Fruit fly (Drosophila melanogaster) whole organism, embryonic: Measurements from ENCODE around the gene CG43796.

Experiments
- Aef1 ChIP-seq: fragments of 200-800 bp; sonication (Bioruptor generic); IDR thresholded peaks from 3 replicates; pipeline ENCODE4 v1.3.6; 2022; ENCODE audit warnings: missing biosample characterization, missing genetic modification characterization
- CG10274 ChIP-seq: fragments of 200-800 bp; sonication (Bioruptor generic); optimal IDR thresholded peaks from 3 replicates; lab custom pipeline; 2017; ENCODE audit warnings: missing biosample characterization, mild to moderate bottlenecking, missing genetic modification characterization
- CG11093 ChIP-seq: fragments of 200-800 bp; sonication (Bioruptor generic); IDR thresholded peaks from 3 replicates; pipeline ENCODE4 v1.3.6; 2022; ENCODE audit warnings: missing biosample characterization, missing genetic modification characterization
- CG14050 ChIP-seq: fragments of 200-800 bp; sonication (Bioruptor generic); IDR thresholded peaks from 3 replicates; pipeline ENCODE4 v1.3.6; 2022; ENCODE audit warnings: missing biosample characterization, missing genetic modification characterization
- CG15011 ChIP-seq: fragments of 200-800 bp; sonication (Bioruptor generic); optimal IDR thresholded peaks from 3 replicates; lab custom pipeline; 2018; ENCODE audit warnings: missing biosample characterization, mild to moderate bottlenecking, missing genetic modification characterization
- CG15514 ChIP-seq: fragments of 200-800 bp; sonication (Bioruptor generic); optimal IDR thresholded peaks from 3 replicates; lab custom pipeline; 2017; ENCODE audit warnings: missing biosample characterization, missing genetic modification characterization, mild to moderate bottlenecking, moderate library complexity, missing genetic modification reagents
- CG1792 ChIP-seq: fragments of 200-800 bp; sonication (Bioruptor generic); optimal IDR thresholded peaks from 2 replicates; lab custom pipeline; 2016; ENCODE audit warnings: missing biosample characterization, missing genetic modification characterization
- CG2129 ChIP-seq: fragments of 200-800 bp; sonication (Bioruptor generic); IDR thresholded peaks from 2 replicates; pipeline ENCODE4 v1.3.6; 2022; ENCODE audit warnings: missing biosample characterization, missing genetic modification characterization; ENCODE audit not compliant: partially characterized antibody
- CG30403 ChIP-seq: fragments of 200-800 bp; sonication (Bioruptor generic); optimal IDR thresholded peaks from 3 replicates; lab custom pipeline; 2016; ENCODE audit warnings: missing biosample characterization, missing genetic modification characterization
- CG31365 ChIP-seq: fragments of 200-800 bp; sonication (Bioruptor generic); optimal IDR thresholded peaks from 2 replicates; lab custom pipeline; 2018; ENCODE audit warnings: missing biosample characterization, mild to moderate bottlenecking, missing genetic modification characterization
- CG32532 ChIP-seq: fragments of 200-800 bp; sonication (Bioruptor generic); IDR thresholded peaks from 2 replicates; pipeline ENCODE4 v1.3.6; 2022; ENCODE audit warnings: missing biosample characterization, missing genetic modification characterization
- CG34422 ChIP-seq: fragments of 200-800 bp; sonication (Bioruptor generic); IDR thresholded peaks from 3 replicates; pipeline ENCODE4 v1.3.6; 2022; ENCODE audit warnings: missing biosample characterization, missing genetic modification characterization
- CG43689 ChIP-seq: fragments of 200-800 bp; sonication (Bioruptor generic); IDR thresholded peaks from 2 replicates; pipeline ENCODE4 v1.3.6; 2022; ENCODE audit warnings: missing biosample characterization, missing genetic modification characterization
- CG6689 ChIP-seq: fragments of 200-800 bp; sonication (Bioruptor generic); IDR thresholded peaks from 2 replicates; pipeline ENCODE4 v1.3.6; 2022; ENCODE audit warnings: missing biosample characterization, missing genetic modification characterization
- CG6765 ChIP-seq: fragments of 200-800 bp; sonication (Bioruptor generic); optimal IDR thresholded peaks from 3 replicates; lab custom pipeline; 2017; ENCODE audit warnings: missing biosample characterization, mild to moderate bottlenecking, missing genetic modification characterization
- CG7271 ChIP-seq: fragments of 200-800 bp; sonication (Bioruptor generic); optimal IDR thresholded peaks from 2 replicates; lab custom pipeline; 2018; ENCODE audit warnings: missing biosample characterization, mild to moderate bottlenecking, missing genetic modification characterization, moderate library complexity
- CG7928 ChIP-seq: fragments of 200-800 bp; sonication (Bioruptor generic); optimal IDR thresholded peaks from 2 replicates; lab custom pipeline; 2017; ENCODE audit warnings: missing biosample characterization, mild to moderate bottlenecking, missing genetic modification characterization
- CG7987 ChIP-seq: fragments of 200-800 bp; sonication (Bioruptor generic); optimal IDR thresholded peaks from 2 replicates; lab custom pipeline; 2018; ENCODE audit warnings: missing biosample characterization, mild to moderate bottlenecking, missing genetic modification characterization, moderate library complexity
- CG8478 ChIP-seq: fragments of >200 bp; optimal IDR thresholded peaks from 2 replicates; lab custom pipeline; 2018
- D ChIP-seq, 2 experiments: fragments of 200-800 bp in 1 of 2; fragments of >200 bp in 1 of 2; sonication (Bioruptor generic) in 1 of 2; optimal IDR thresholded peaks; 2 replicates in 1 of 2; 3 replicates in 1 of 2; lab custom pipeline; 2017; ENCODE audit warnings: mild to moderate bottlenecking in 1 of 2, missing biosample characterization in 1 of 2, missing genetic modification characterization in 1 of 2, missing genetic modification reagents in 1 of 2
- D19B ChIP-seq: fragments of 200-800 bp; sonication (Bioruptor generic); optimal IDR thresholded peaks from 2 replicates; lab custom pipeline; 2017; ENCODE audit warnings: missing biosample characterization, mild to moderate bottlenecking, missing genetic modification characterization
- Dbx ChIP-seq: fragments of 200-800 bp; sonication (Bioruptor generic); IDR thresholded peaks from 3 replicates; pipeline ENCODE4 v1.3.6; 2022; ENCODE audit warnings: missing biosample characterization, missing genetic modification characterization
- Dll ChIP-seq: fragments of 200-800 bp; sonication (Bioruptor generic); IDR thresholded peaks from 4 replicates; pipeline ENCODE4 v1.3.6; 2022; ENCODE audit warnings: missing biosample characterization, missing genetic modification characterization; ENCODE audit not compliant: partially characterized antibody
- Ets97D ChIP-seq: fragments of 200-800 bp; sonication (Bioruptor generic); optimal IDR thresholded peaks from 3 replicates; lab custom pipeline; 2016; ENCODE audit warnings: missing biosample characterization, missing genetic modification characterization
- HLH4C ChIP-seq: fragments of 200-800 bp; sonication (Bioruptor generic); IDR thresholded peaks from 3 replicates; pipeline ENCODE4 v1.3.6; 2022; ENCODE audit warnings: missing biosample characterization, missing genetic modification characterization; ENCODE audit not compliant: partially characterized antibody
- HLH54F ChIP-seq: fragments of 200-800 bp; sonication (Bioruptor generic); optimal IDR thresholded peaks from 3 replicates; lab custom pipeline; 2016; ENCODE audit warnings: missing biosample characterization, missing genetic modification characterization
- Hmx ChIP-seq: fragments of 200-800 bp; sonication (Bioruptor generic); optimal IDR thresholded peaks from 2 replicates; lab custom pipeline; 2016; ENCODE audit warnings: missing biosample characterization, missing genetic modification characterization
- Jarid2 ChIP-seq: fragments of 200-800 bp; sonication (Bioruptor generic); optimal IDR thresholded peaks from 3 replicates; lab custom pipeline; 2017; ENCODE audit warnings: mild to moderate bottlenecking, missing biosample characterization, missing genetic modification reagents, missing genetic modification characterization
- MTF-1 ChIP-seq: fragments of 200-800 bp; sonication (Bioruptor generic); optimal IDR thresholded peaks from 2 replicates; lab custom pipeline; 2018; ENCODE audit warnings: missing biosample characterization, mild to moderate bottlenecking, missing genetic modification characterization, borderline replicate concordance
- Poxn ChIP-seq: fragments of 200-800 bp; sonication (Bioruptor generic); IDR thresholded peaks from 2 replicates; pipeline ENCODE4 v1.3.6; 2022; ENCODE audit warnings: missing biosample characterization, missing genetic modification characterization
- Sox102F ChIP-seq: fragments of 200-800 bp; sonication (Bioruptor generic); optimal IDR thresholded peaks from 2 replicates; lab custom pipeline; 2018; ENCODE audit warnings: missing biosample characterization, mild to moderate bottlenecking, missing genetic modification characterization, moderate library complexity
- Vsx1 ChIP-seq: fragments of 200-800 bp; sonication (Bioruptor generic); optimal IDR thresholded peaks from 2 replicates; lab custom pipeline; 2017; ENCODE audit warnings: missing biosample characterization, mild to moderate bottlenecking, missing genetic modification characterization, missing genetic modification reagents
- ara ChIP-seq: fragments of 200-800 bp; sonication (Bioruptor generic); IDR thresholded peaks from 2 replicates; pipeline ENCODE4 v1.3.6; 2022; ENCODE audit warnings: missing biosample characterization, missing genetic modification characterization
- chif ChIP-seq, 2 experiments: fragments of 200-800 bp; sonication (Bioruptor generic); optimal IDR thresholded peaks; 3 replicates each; lab custom pipeline; 2016; ENCODE audit warnings: missing biosample characterization in 2 of 2, missing genetic modification characterization in 2 of 2
- chm ChIP-seq: fragments of 200-800 bp; sonication (Bioruptor generic); IDR thresholded peaks from 2 replicates; pipeline ENCODE4 v1.3.6; 2022; ENCODE audit warnings: missing biosample characterization, missing genetic modification characterization
- corto ChIP-seq: fragments of 200-800 bp; sonication (Bioruptor generic); optimal IDR thresholded peaks from 2 replicates; lab custom pipeline; 2016; ENCODE audit warnings: missing biosample characterization, mild to moderate bottlenecking, missing genetic modification characterization, moderate library complexity
- crp ChIP-seq, 2 experiments: fragments of 200-800 bp; sonication (Bioruptor generic); optimal IDR thresholded peaks; 2 replicates in 1 of 2; 3 replicates in 1 of 2; lab custom pipeline; 2017; ENCODE audit warnings: missing biosample characterization in 2 of 2, missing genetic modification characterization in 2 of 2, mild to moderate bottlenecking in 1 of 2, moderate library complexity in 1 of 2
- da ChIP-seq: fragments of 200-800 bp; sonication (Bioruptor generic); optimal IDR thresholded peaks from 2 replicates; lab custom pipeline; 2016; ENCODE audit warnings: missing biosample characterization, missing genetic modification characterization
- dimm ChIP-seq: fragments of 200-800 bp; sonication (Bioruptor generic); IDR thresholded peaks from 2 replicates; pipeline ENCODE4 v1.3.6; 2022; ENCODE audit warnings: missing biosample characterization, missing genetic modification characterization
- dm ChIP-seq: fragments of 200-800 bp; sonication (Bioruptor generic); optimal IDR thresholded peaks from 3 replicates; lab custom pipeline; 2016; ENCODE audit warnings: missing biosample characterization, missing genetic modification characterization
- hth ChIP-seq: fragments of >200 bp; optimal IDR thresholded peaks from 2 replicates; lab custom pipeline; 2017; ENCODE audit warnings: inconsistent platforms
- kni ChIP-seq: fragments of 200-800 bp; sonication (Bioruptor generic); optimal IDR thresholded peaks from 3 replicates; lab custom pipeline; 2017; ENCODE audit warnings: mild to moderate bottlenecking, missing biosample characterization, missing genetic modification reagents, missing genetic modification characterization
- peb ChIP-seq: fragments of 200-800 bp; sonication (Bioruptor generic); IDR thresholded peaks from 2 replicates; pipeline ENCODE4 v1.3.6; 2022; ENCODE audit warnings: missing biosample characterization, missing genetic modification characterization
- pzg ChIP-seq: fragments of 200-800 bp; sonication (Bioruptor generic); optimal IDR thresholded peaks from 3 replicates; lab custom pipeline; 2018; ENCODE audit warnings: missing biosample characterization, mild to moderate bottlenecking, missing genetic modification characterization, moderate library complexity
- sd ChIP-seq: fragments of 200-800 bp; sonication (Bioruptor generic); optimal IDR thresholded peaks from 3 replicates; lab custom pipeline; 2018; ENCODE audit warnings: missing biosample characterization, mild to moderate bottlenecking, missing genetic modification characterization, moderate library complexity
- tll ChIP-seq, 2 experiments: fragments of 200-800 bp in 1 of 2; fragments of >200 bp in 1 of 2; sonication (Bioruptor generic) in 1 of 2; optimal IDR thresholded peaks; 2 replicates each; lab custom pipeline; 2017 to 2019; ENCODE audit warnings: missing biosample characterization in 2 of 2, missing genetic modification characterization in 2 of 2, mild to moderate bottlenecking in 1 of 2, moderate library complexity in 1 of 2
- toy ChIP-seq: fragments of 200-800 bp; sonication (Bioruptor generic); IDR thresholded peaks from 2 replicates; pipeline ENCODE4 v1.3.6; 2022; ENCODE audit warnings: missing biosample characterization, missing genetic modification characterization
- trh ChIP-seq: fragments of 200-800 bp; sonication (Bioruptor generic); optimal IDR thresholded peaks from 2 replicates; lab custom pipeline; 2016; ENCODE audit warnings: missing biosample characterization, missing genetic modification characterization
- usp ChIP-seq: fragments of >200 bp; optimal IDR thresholded peaks from 2 replicates; lab custom pipeline; 2017; ENCODE audit warnings: missing biosample characterization, missing genetic modification characterization
- yki ChIP-seq: fragments of >200 bp; optimal IDR thresholded peaks from 3 replicates; lab custom pipeline; 2018

CG43796 gene

dm6 chr2L:8464107-8464582 is 18.0 kb upstream of the CG43796 start, which contains the start of gene prg (continued):
- TF ChIP-seq hth (lab: Kevin White, UChicago): no peak
- peak; percentile 16 for TF ChIP-seq CG6765
- peak; percentile 47 for TF ChIP-seq CG15514
- peak in 1 of 2 experiments; percentile 38 for TF ChIP-seq crp (GFP tag; optimal IDR thresholded peaks at IDR 0.05; lab: Kevin White, UChicago)
- no peak for TF ChIP-seq sd
- peak; percentile 67 for TF ChIP-seq HLH54F
- TF ChIP-seq CG11093: no peak
- TF ChIP-seq CG34422 (GFP tag; lab: Robert Waterston, UW): peak; percentile 29; the same call in 1 of the 3 replicates
- TF ChIP-seq Hmx: peak; percentile 62
- TF ChIP-seq Ets97D: peak; percentile 44
- TF ChIP-seq CG7928 (GFP tag; lab: Kevin White, UChicago): peak; percentile 37
- no peak for TF ChIP-seq CG8478 (lab: Kevin White, UChicago)
- no peak for TF ChIP-seq peb
- TF ChIP-seq dimm: no peak
- TF ChIP-seq da: no peak
- TF ChIP-seq trh (GFP tag; lab: Kevin White, UChicago): no peak
- no peak for TF ChIP-seq MTF-1
- peak; percentile 81 for TF ChIP-seq dm
- TF ChIP-seq CG10274 (GFP tag; lab: Kevin White, UChicago): no peak
- TF ChIP-seq tll (GFP tag; optimal IDR thresholded peaks at IDR 0.05; lab: Kevin White, UChicago): no peak
- TF ChIP-seq CG30403 (GFP tag; lab: Kevin White, UChicago): peak; percentile 74
- peak; percentile 47; the same call in 2 of the 3 replicates for TF ChIP-seq Aef1 (GFP tag; lab: Robert Waterston, UW)
- peak; percentile 53 for TF ChIP-seq D19B (GFP tag; lab: Kevin White, UChicago)
- TF ChIP-seq Vsx1 (GFP tag; lab: Kevin White, UChicago): peak; percentile 31
- no peak for TF ChIP-seq CG7987 (GFP tag; lab: Kevin White, UChicago)
- TF ChIP-seq ara (GFP tag; lab: Robert Waterston, UW): 0 out of 2 replicates have a peak, but pooled peaks have one; percentile 26
- TF ChIP-seq chm (GFP tag; lab: Robert Waterston, UW): no peak; the same call in 1 of the 2 replicates
- TF ChIP-seq Poxn (GFP tag; lab: Robert Waterston, UW): no peak
- TF ChIP-seq CG31365 (tag; lab: Kevin White, UChicago): no peak
- TF ChIP-seq CG15011 (GFP tag; lab: Kevin White, UChicago): peak; percentile 44
- TF ChIP-seq CG14050: peak; percentile 33; the same call in 1 of the 3 replicates
- TF ChIP-seq Jarid2 (GFP tag; lab: Kevin White, UChicago): no peak
- TF ChIP-seq kni (GFP tag; lab: Kevin White, UChicago): no peak
- no peak for TF ChIP-seq corto (GFP tag; lab: Kevin White, UChicago)
- TF ChIP-seq CG32532 (GFP tag; lab: Robert Waterston, UW): peak; percentile 53; the same call in 1 of the 2 replicates
- TF ChIP-seq D (optimal IDR thresholded peaks at IDR 0.05; lab: Kevin White, UChicago): no peak
- peak; percentile 17 for TF ChIP-seq D (GFP tag; optimal IDR thresholded peaks at IDR 0.05; lab: Kevin White, UChicago)
- TF ChIP-seq usp (GFP tag; lab: Kevin White, UChicago): no peak
- peak; percentile 59 for TF ChIP-seq pzg
- TF ChIP-seq yki (lab: Kevin White, UChicago): no peak
- no peak for TF ChIP-seq toy (GFP tag; lab: Robert Waterston, UW)
- TF ChIP-seq Dll (GFP tag; lab: Robert Waterston, UW): peak; percentile 97
- TF ChIP-seq Dbx (GFP tag; lab: Robert Waterston, UW): peak; percentile 81
- no peak; the same call in 1 of the 2 replicates for TF ChIP-seq CG43689 (GFP tag; lab: Robert Waterston, UW)
- TF ChIP-seq CG7271 (tag; lab: Kevin White, UChicago): no peak
- TF ChIP-seq CG2129 (GFP tag; lab: Robert Waterston, UW): peak; percentile 88
- TF ChIP-seq Sox102F: peak; percentile 72
- peak; percentile 97 for TF ChIP-seq HLH4C
- TF ChIP-seq chif (GFP tag; optimal IDR thresholded peaks at IDR 0.05; lab: Kevin White, UChicago): peak; percentile 15 to 51
- peak; percentile 51; the same call in 1 of the 2 replicates for TF ChIP-seq CG6689 (GFP tag; lab: Robert Waterston, UW)
- TF ChIP-seq CG1792 (GFP tag; lab: Kevin White, UChicago): peak; percentile 50
